Worm (Caenorhabditis elegans) whole organism, L4/young adult: ENCODE results near the gene Y48B6A.10.

ENCODE experiments used
- W03F9.2 ChIP-seq: fragments of 150-350 bp; optimal IDR thresholded peaks from 2 replicates; lab custom pipeline; 2014; ENCODE audit warnings: missing biosample characterization, missing genetic modification characterization
- him-1 ChIP-seq: sonication (generic microtip); optimal IDR thresholded peaks from 2 replicates; lab custom pipeline; 2016; ENCODE audit warnings: missing genotype, missing genetic modification reagents, missing genetic modification characterization, missing compliant biosample characterization

DNA sequence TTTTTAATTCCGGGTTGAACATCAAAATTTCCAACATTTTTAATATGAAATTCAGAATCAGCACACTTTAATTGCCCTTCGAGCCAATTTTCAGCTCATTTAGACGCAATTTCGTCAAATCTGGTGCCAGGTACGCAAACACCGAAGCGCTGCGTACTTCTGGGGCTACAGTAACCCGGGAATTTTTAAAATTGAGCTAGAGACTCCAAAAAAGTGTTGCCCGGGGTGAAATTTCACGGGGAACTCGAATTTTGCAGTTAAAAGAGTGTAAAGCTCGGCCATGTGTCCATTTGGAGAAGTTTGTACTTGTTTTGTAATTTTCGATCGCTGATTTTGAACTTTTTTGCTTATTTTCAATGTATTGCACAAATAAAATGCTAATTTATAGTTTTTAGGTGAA, 28.1 kb downstream of the Y48B6A.10 start:
- TF ChIP-seq W03F9.2 (no peak), him-1 (no peak)
